Fruit fly (Drosophila melanogaster): ENCODE data around the gene mus312.

Gene mus312

DNA sequence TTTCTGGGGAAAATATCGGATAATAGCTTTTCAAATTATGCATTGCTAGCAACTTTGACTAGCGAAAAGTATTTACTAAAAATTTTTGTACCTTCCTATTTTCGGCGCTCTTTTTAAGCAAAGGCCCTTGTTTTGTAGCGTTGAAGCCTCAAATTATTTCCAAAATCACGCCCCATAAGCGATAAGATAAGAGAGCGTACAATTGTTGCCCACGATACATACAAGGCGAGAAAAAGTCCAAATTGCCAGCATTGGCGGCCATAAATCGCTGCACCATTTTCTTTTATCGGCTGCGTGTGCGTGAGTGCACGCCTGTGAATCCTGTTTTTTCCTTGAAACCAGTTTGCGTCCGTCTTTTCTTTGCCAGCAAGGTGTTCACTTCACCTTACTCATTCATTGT, 42.4 kb downstream of the mus312 start (continued):
- TF ChIP-seq Taf1 (GFP tag; IDR thresholded peaks at IDR 0.05) = no peak

DNA sequence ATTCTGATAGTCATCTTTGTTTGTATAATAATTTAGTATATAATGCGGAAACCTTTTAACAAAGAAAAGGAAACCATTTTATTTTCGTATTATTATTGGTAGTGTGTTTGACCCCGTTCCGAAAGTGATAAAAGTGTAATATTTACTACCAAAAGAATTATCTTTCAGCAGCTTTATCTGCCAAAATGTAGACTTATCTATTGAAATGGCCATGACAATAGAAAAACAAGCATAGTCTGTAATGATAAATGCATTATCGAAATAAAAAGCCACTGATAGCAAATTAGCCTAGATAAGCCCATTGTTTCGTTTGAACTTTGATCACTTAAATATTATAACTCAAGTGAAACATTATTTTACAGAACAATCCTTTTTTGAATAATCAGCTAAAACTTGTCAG, 47.2 kb downstream of the mus312 start:
- TF ChIP-seq exex (tag; optimal IDR thresholded peaks at IDR 0.05) (peak; percentile 60), vnd (GFP tag; IDR thresholded peaks at IDR 0.05; ENCODE audit: partially characterized antibody) (no peak), mirr (GFP tag; optimal IDR thresholded peaks at IDR 0.05) (peak; percentile 67)

dm6 chr3L:7376830-7377229, 47.9 kb downstream of the mus312 start:
- TF ChIP-seq CG11085 (GFP tag; IDR thresholded peaks at IDR 0.05) (no peak), CG2116 (GFP tag; optimal IDR thresholded peaks at IDR 0.05) (no peak), nmo (GFP tag; optimal IDR thresholded peaks at IDR 0.05) (no peak), BtbVII (GFP tag; optimal IDR thresholded peaks at IDR 0.05) (peak; percentile 44), eyg (GFP tag; optimal IDR thresholded peaks at IDR 0.05) (no peak), CG17829 (tag; optimal IDR thresholded peaks at IDR 0.05) (no peak), mirr (GFP tag; optimal IDR thresholded peaks at IDR 0.05) (peak; percentile 71), knrl (GFP tag; IDR thresholded peaks at IDR 0.05; ENCODE audit: partially characterized antibody) (no peak), sug (tag; optimal IDR thresholded peaks at IDR 0.05) (peak; percentile 29), CHES-1-like (GFP tag; optimal IDR thresholded peaks at IDR 0.05) (no peak), CG4707 (GFP tag; optimal IDR thresholded peaks at IDR 0.05) (no peak), Dp (GFP tag; optimal IDR thresholded peaks at IDR 0.05) (no peak), gce (GFP tag; IDR thresholded peaks at IDR 0.05) (no peak), CG34376 (GFP tag; optimal IDR thresholded peaks at IDR 0.05) (peak; percentile 36), exex (tag; optimal IDR thresholded peaks at IDR 0.05) (peak; percentile 83), CG3065 (GFP tag; optimal IDR thresholded peaks at IDR 0.05) (no peak)

DNA sequence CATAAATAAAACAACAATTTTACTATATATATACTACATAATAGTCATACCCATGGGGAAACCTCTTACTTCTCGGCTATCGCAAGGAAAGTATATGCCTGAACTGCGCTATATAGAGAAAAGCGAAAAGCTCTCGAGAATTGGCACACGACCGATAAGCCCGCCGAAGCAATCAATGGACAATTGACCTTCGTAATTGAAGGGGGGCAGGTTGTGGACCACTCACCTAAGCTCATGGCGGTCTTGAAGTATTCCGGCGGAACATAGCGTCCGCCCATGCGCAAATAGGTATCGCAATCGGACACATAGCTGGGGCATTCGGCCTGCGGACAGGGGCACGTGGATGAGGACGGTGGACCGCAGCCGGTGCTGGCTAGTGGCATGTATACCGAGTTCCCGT, 51.5 kb downstream of the mus312 start:
- no peak for TF ChIP-seq CG9437 (GFP tag; optimal IDR thresholded peaks at IDR 0.05)
- TF ChIP-seq exex (tag; optimal IDR thresholded peaks at IDR 0.05) = peak; percentile 4
- TF ChIP-seq CG7745 (tag; optimal IDR thresholded peaks at IDR 0.05) = no peak
- TF ChIP-seq lmd (GFP tag; IDR thresholded peaks at IDR 0.05) = no peak
- no peak for TF ChIP-seq dmrt11E (tag; optimal IDR thresholded peaks at IDR 0.05)
- no peak for TF ChIP-seq CG8478 (optimal IDR thresholded peaks at IDR 0.05)
- TF ChIP-seq sug (tag; optimal IDR thresholded peaks at IDR 0.05) = peak; percentile 30
- no peak for TF ChIP-seq CG6272 (GFP tag; IDR thresholded peaks at IDR 0.05)
- TF ChIP-seq Dbx (GFP tag; IDR thresholded peaks at IDR 0.05) = 0 out of 3 replicates have a peak, but pooled peaks have one; percentile 16

DNA sequence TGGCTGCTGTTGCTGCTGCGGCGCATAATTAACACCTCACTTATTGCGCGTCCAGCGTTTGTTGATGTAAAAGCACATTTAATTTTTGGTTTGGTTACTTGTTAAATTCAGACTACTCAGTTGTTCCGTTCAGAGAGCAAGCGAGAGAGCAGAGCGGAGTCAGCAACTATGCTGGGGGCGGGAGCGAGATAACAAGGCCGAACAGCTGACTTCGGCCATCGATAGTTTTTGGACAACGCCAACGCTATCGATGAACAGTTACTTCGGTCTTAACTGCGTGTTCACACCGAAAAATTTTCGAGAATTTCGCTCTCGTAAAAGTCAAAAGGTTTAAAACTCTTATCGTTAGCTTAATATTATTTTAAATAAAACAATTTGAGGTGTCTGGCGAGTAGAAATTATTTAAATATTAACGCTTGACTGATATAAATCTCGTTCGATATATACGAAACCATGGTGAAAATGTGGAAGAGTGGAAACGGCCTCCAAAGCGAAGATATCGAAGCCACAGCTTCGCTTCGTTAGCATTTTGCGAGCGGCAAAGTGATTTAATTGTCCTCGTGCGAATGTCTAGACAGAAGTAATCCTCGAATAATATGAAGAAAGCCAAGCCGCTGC, 52.5 kb downstream of the mus312 start, which contains the start of the genes SMSr and smid:
Gene SMSr (minus strand): TSS at position 116 of the 618 bp plus-strand sequence.
Gene smid (plus strand): TSS at position 256 of the 618 bp plus-strand sequence.
- TF ChIP-seq Aef1 (GFP tag; IDR thresholded peaks at IDR 0.05) = peak; percentile 66
- no peak for TF ChIP-seq CG6854 (GFP tag; optimal IDR thresholded peaks at IDR 0.05)
- TF ChIP-seq NFAT (GFP tag; IDR thresholded peaks at IDR 0.05) = no peak
- TF ChIP-seq CG6765 (GFP tag; optimal IDR thresholded peaks at IDR 0.05) = no peak
- peak; percentile 80 for TF ChIP-seq CG9932 (GFP tag; IDR thresholded peaks at IDR 0.05)
- no peak; the same call in 1 of the 2 replicates for TF ChIP-seq CG14014 (GFP tag; IDR thresholded peaks at IDR 0.05)
- no peak for TF ChIP-seq D (optimal IDR thresholded peaks at IDR 0.05)
- TF ChIP-seq D (GFP tag; optimal IDR thresholded peaks at IDR 0.05) = peak; percentile 28
- no peak for TF ChIP-seq CG10959 (GFP tag; IDR thresholded peaks at IDR 0.05)
- TF ChIP-seq so (GFP tag; IDR thresholded peaks at IDR 0.05) = no peak
- TF ChIP-seq sr (GFP tag; IDR thresholded peaks at IDR 0.05) = no peak
- peak; percentile 56; the same call in 1 of the 2 replicates for TF ChIP-seq CG4404 (GFP tag; IDR thresholded peaks at IDR 0.05)
- TF ChIP-seq tx (GFP tag; optimal IDR thresholded peaks at IDR 0.05) = peak; percentile 60
- no peak for TF ChIP-seq CG15073 (GFP tag; optimal IDR thresholded peaks at IDR 0.05)
- TF ChIP-seq sna (GFP tag; IDR thresholded peaks at IDR 0.05; ENCODE audit: partially characterized antibody) = peak; percentile 78
- TF ChIP-seq mirr (GFP tag; optimal IDR thresholded peaks at IDR 0.05) = peak; percentile 19
- peak; percentile 2 for TF ChIP-seq CrebB (tag; optimal IDR thresholded peaks at IDR 0.05)
- TF ChIP-seq unpg (GFP tag; optimal IDR thresholded peaks at IDR 0.05) = no peak
- TF ChIP-seq Ets65A (GFP tag) = peak; percentile 96
- peak; percentile 70 for TF ChIP-seq CG32532 (GFP tag; IDR thresholded peaks at IDR 0.05)
- peak; percentile 27 for TF ChIP-seq CG7372 (GFP tag; IDR thresholded peaks at IDR 0.05)

All from whole organism, embryonic.